Fruit fly (Drosophila melanogaster) whole organism, adult: Measurements from ENCODE around the gene CG12480.

Experiments
- CG11617 ChIP-seq: fragments of 200-800 bp; sonication (Bioruptor generic); optimal IDR thresholded peaks from 2 replicates; lab custom pipeline; 2017; ENCODE audit warnings: mild to moderate bottlenecking, missing biosample characterization, missing genetic modification reagents, missing genetic modification characterization
- CG12768 ChIP-seq: fragments of 200-800 bp; sonication (Bioruptor generic); optimal IDR thresholded peaks from 2 replicates; lab custom pipeline; 2017; ENCODE audit warnings: missing biosample characterization, missing genetic modification characterization, mild to moderate bottlenecking, moderate library complexity, missing genetic modification reagents
- CG14711 ChIP-seq: fragments of 200-800 bp; sonication (Bioruptor generic); optimal IDR thresholded peaks from 2 replicates; lab custom pipeline; 2018; ENCODE audit warnings: missing biosample characterization, mild to moderate bottlenecking, missing genetic modification characterization, moderate library complexity
- CG1620 ChIP-seq: fragments of 200-800 bp; sonication (Bioruptor generic); optimal IDR thresholded peaks from 2 replicates; lab custom pipeline; 2016; ENCODE audit warnings: missing biosample characterization, missing genetic modification characterization
- CG33017 ChIP-seq: fragments of 200-800 bp; sonication (Bioruptor generic); optimal IDR thresholded peaks from 2 replicates; lab custom pipeline; 2018; ENCODE audit warnings: missing biosample characterization, mild to moderate bottlenecking, missing genetic modification characterization, moderate library complexity
- CG5204 ChIP-seq: fragments of 200-800 bp; sonication (Bioruptor generic); optimal IDR thresholded peaks from 2 replicates; lab custom pipeline; 2016; ENCODE audit warnings: missing biosample characterization, missing genetic modification characterization
- CG7045 ChIP-seq: fragments of 200-800 bp; sonication (Bioruptor generic); optimal IDR thresholded peaks from 2 replicates; lab custom pipeline; 2017; ENCODE audit warnings: missing biosample characterization, mild to moderate bottlenecking, missing genetic modification characterization
- CG7101 ChIP-seq: fragments of 200-800 bp; sonication (Bioruptor generic); optimal IDR thresholded peaks from 2 replicates; lab custom pipeline; 2018; ENCODE audit warnings: missing biosample characterization, mild to moderate bottlenecking, missing genetic modification characterization, moderate library complexity
- Clk ChIP-seq: fragments of 200-800 bp; sonication (Bioruptor generic); optimal IDR thresholded peaks from 2 replicates; lab custom pipeline; 2017; ENCODE audit warnings: missing biosample characterization, missing genetic modification characterization
- Crg-1 ChIP-seq: fragments of 200-800 bp; sonication (Bioruptor generic); optimal IDR thresholded peaks from 2 replicates; lab custom pipeline; 2016; ENCODE audit warnings: missing biosample characterization, missing genetic modification characterization
- Hr96 ChIP-seq: fragments of 200-800 bp; sonication (Bioruptor generic); optimal IDR thresholded peaks from 2 replicates; lab custom pipeline; 2016; ENCODE audit warnings: missing biosample characterization, missing genetic modification characterization
- Mnt ChIP-seq: fragments of 200-800 bp; sonication (Bioruptor generic); optimal IDR thresholded peaks from 2 replicates; lab custom pipeline; 2016; ENCODE audit warnings: missing biosample characterization, mild to moderate bottlenecking, missing genetic modification characterization
- bab1 ChIP-seq: fragments of 200-800 bp; sonication (Bioruptor generic); optimal IDR thresholded peaks from 3 replicates; lab custom pipeline; 2019; ENCODE audit warnings: missing biosample characterization, mild to moderate bottlenecking, missing genetic modification characterization, moderate library complexity
- cic ChIP-seq: fragments of 200-800 bp; sonication (Bioruptor generic); optimal IDR thresholded peaks from 2 replicates; lab custom pipeline; 2017; ENCODE audit warnings: missing biosample characterization, mild to moderate bottlenecking, missing genetic modification characterization, moderate library complexity
- cnc ChIP-seq, 2 experiments: fragments of >200 bp; optimal IDR thresholded peaks; 2 replicates each; lab custom pipeline; 2017
- kay ChIP-seq: fragments of 200-800 bp; sonication (Bioruptor generic); peaks from one replicate; lab custom pipeline; 2016; ENCODE audit warnings: missing biosample characterization, missing genetic modification characterization, borderline replicate concordance
- ovo ChIP-seq: fragments of 200-800 bp; sonication (Bioruptor generic); optimal IDR thresholded peaks from 2 replicates; lab custom pipeline; 2016; ENCODE audit warnings: missing biosample characterization, missing genetic modification characterization
- pad ChIP-seq: fragments of 200-800 bp; sonication (Bioruptor generic); optimal IDR thresholded peaks from 3 replicates; lab custom pipeline; 2017; ENCODE audit warnings: missing biosample characterization, missing genetic modification characterization, mild to moderate bottlenecking, moderate library complexity, missing genetic modification reagents
- tj ChIP-seq: fragments of 200-800 bp; sonication (Bioruptor generic); optimal IDR thresholded peaks from 3 replicates; lab custom pipeline; 2017; ENCODE audit warnings: missing biosample characterization, mild to moderate bottlenecking, missing genetic modification characterization, moderate library complexity
- toe ChIP-seq: fragments of 200-800 bp; sonication (Bioruptor generic); optimal IDR thresholded peaks from 2 replicates; lab custom pipeline; 2016; ENCODE audit warnings: missing biosample characterization, missing genetic modification characterization

CG12480 gene

dm6 chrX:14184062-14184611 is 14.7 kb downstream of the CG12480 start, which contains the start of gene CG32603:
Gene CG32603 (plus strand): TSS chrX:14184561.
- TF ChIP-seq CG7045 (GFP tag; lab: Kevin White, UChicago) (no peak), CG14711 (tag; lab: Kevin White, UChicago) (no peak), bab1 (no peak), tj (GFP tag; lab: Kevin White, UChicago) (no peak), cic (GFP tag; lab: Kevin White, UChicago) (no peak), toe (no peak), CG12768 (GFP tag; lab: Kevin White, UChicago) (no peak), CG7101 (no peak), ovo (GFP tag; lab: Kevin White, UChicago) (no peak), Clk (GFP tag; lab: Kevin White, UChicago) (no peak), pad (no peak), CG1620 (GFP tag; lab: Kevin White, UChicago) (no peak), kay (GFP tag; lab: Kevin White, UChicago) (no peak), CG33017 (tag; lab: Kevin White, UChicago) (no peak), Mnt (GFP tag; lab: Kevin White, UChicago) (no peak), Hr96 (GFP tag; lab: Kevin White, UChicago) (no peak), CG5204 (GFP tag; lab: Kevin White, UChicago) (no peak), Crg-1 (GFP tag; lab: Kevin White, UChicago) (no peak), CG11617 (GFP tag; lab: Kevin White, UChicago) (no peak)

DNA sequence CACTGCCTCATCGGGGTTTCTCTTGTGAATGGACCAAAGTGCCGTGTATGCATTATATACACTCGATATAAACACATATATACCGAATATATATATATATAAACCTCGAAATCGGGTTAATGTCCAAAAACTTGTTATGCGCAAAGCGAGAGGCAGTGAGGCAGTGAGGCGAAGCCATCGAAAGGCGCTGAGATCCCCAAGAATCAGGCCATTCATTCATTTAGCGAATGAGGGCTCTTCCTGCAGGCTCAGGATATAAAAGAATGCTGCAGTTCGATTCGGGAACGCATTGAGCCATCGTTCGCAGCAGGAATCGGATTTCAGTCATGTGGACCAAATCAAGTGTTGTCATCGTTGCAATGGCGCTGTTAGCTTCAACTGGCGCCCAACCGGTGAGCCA is 17.6 kb downstream of the CG12480 start, which contains the start of gene CG12481:
Gene CG12481, plus strand, starts transcription at position 301 of the 400 bp plus-strand sequence.
- TF ChIP-seq kay (GFP tag; lab: Kevin White, UChicago) (no peak), Hr96 (GFP tag; lab: Kevin White, UChicago) (no peak), Clk (GFP tag; lab: Kevin White, UChicago) (no peak), tj (GFP tag; lab: Kevin White, UChicago) (no peak), CG14711 (tag; lab: Kevin White, UChicago) (no peak), CG7101 (no peak), ovo (GFP tag; lab: Kevin White, UChicago) (no peak), pad (no peak), CG1620 (GFP tag; lab: Kevin White, UChicago) (no peak), cnc (optimal IDR thresholded peaks at IDR 0.05; lab: Kevin White, UChicago) (no peak), bab1 (no peak), CG12768 (GFP tag; lab: Kevin White, UChicago) (no peak), CG5204 (GFP tag; lab: Kevin White, UChicago) (no peak), CG7045 (GFP tag; lab: Kevin White, UChicago) (no peak), Crg-1 (GFP tag; lab: Kevin White, UChicago) (no peak), CG33017 (tag; lab: Kevin White, UChicago) (no peak), toe (no peak), Mnt (GFP tag; lab: Kevin White, UChicago) (no peak), cic (GFP tag; lab: Kevin White, UChicago) (no peak)

- TF ChIP-seq tj (GFP tag; lab: Kevin White, UChicago) (no peak), Crg-1 (GFP tag; lab: Kevin White, UChicago) (no peak), cic (GFP tag; lab: Kevin White, UChicago) (no peak), CG14711 (tag; lab: Kevin White, UChicago) (no peak), CG1620 (GFP tag; lab: Kevin White, UChicago) (no peak), CG11617 (GFP tag; lab: Kevin White, UChicago) (no peak), Hr96 (GFP tag; lab: Kevin White, UChicago) (no peak), cnc (optimal IDR thresholded peaks at IDR 0.05; lab: Kevin White, UChicago) (no peak), pad (no peak), CG7045 (GFP tag; lab: Kevin White, UChicago) (no peak), Mnt (GFP tag; lab: Kevin White, UChicago) (no peak)
These were observed 19.8 kb downstream of the CG12480 start, which contains the start of gene CG11585 for dm6 chrX:14189216-14189615. Gene CG11585 (plus strand): TSS chrX:14189516.

dm6 chrX:14191918-14192317 is 22.5 kb downstream of the CG12480 start, which contains the start of gene CG13403:
Gene CG13403 (minus strand): TSS chrX:14192018.
- TF ChIP-seq Crg-1 (GFP tag; lab: Kevin White, UChicago) (no peak), pad (no peak), Hr96 (GFP tag; lab: Kevin White, UChicago) (no peak), cic (GFP tag; lab: Kevin White, UChicago) (no peak), ovo (GFP tag; lab: Kevin White, UChicago) (no peak), CG14711 (tag; lab: Kevin White, UChicago) (no peak), bab1 (no peak), kay (GFP tag; lab: Kevin White, UChicago) (no peak), tj (GFP tag; lab: Kevin White, UChicago) (no peak), CG5204 (GFP tag; lab: Kevin White, UChicago) (no peak), CG33017 (tag; lab: Kevin White, UChicago) (no peak), CG11617 (GFP tag; lab: Kevin White, UChicago) (no peak), Mnt (GFP tag; lab: Kevin White, UChicago) (no peak), Clk (GFP tag; lab: Kevin White, UChicago) (no peak), CG7101 (no peak), CG12768 (GFP tag; lab: Kevin White, UChicago) (no peak), toe (no peak), cnc (optimal IDR thresholded peaks at IDR 0.05; lab: Kevin White, UChicago) (no peak)

- TF ChIP-seq ovo (GFP tag; lab: Kevin White, UChicago) (peak; percentile 93), CG1620 (GFP tag; lab: Kevin White, UChicago) (no peak)
These were observed 23.6 kb downstream of the CG12480 start, which contains the start of gene yl for dm6 chrX:14193013-14193412. Gene yl (plus strand): TSS chrX:14193214.
